Fruit fly (Drosophila melanogaster) whole organism: ENCODE results near the gene Vti1b.

ENCODE experiments used
- CG8478 ChIP-seq: fragments of >200 bp; optimal IDR thresholded peaks from 2 replicates; lab custom pipeline; 2018; ENCODE audit warnings: inconsistent platforms
- Dll ChIP-seq: fragments of >200 bp; optimal IDR thresholded peaks from 2 replicates; lab custom pipeline; 2017
- EcR ChIP-seq, 2 experiments: fragments of >200 bp; optimal IDR thresholded peaks; 2 replicates each; lab custom pipeline; 2017; ENCODE audit warnings: missing biosample characterization in 2 of 2, missing genetic modification characterization in 2 of 2, missing genetic modification reagents in 2 of 2
- psq ChIP-seq: fragments of >200 bp; optimal IDR thresholded peaks from 2 replicates; lab custom pipeline; 2017
- usp ChIP-seq: fragments of >200 bp; optimal IDR thresholded peaks from 2 replicates; lab custom pipeline; 2017; ENCODE audit warnings: missing biosample characterization, missing genetic modification characterization, mixed read lengths

DNA sequence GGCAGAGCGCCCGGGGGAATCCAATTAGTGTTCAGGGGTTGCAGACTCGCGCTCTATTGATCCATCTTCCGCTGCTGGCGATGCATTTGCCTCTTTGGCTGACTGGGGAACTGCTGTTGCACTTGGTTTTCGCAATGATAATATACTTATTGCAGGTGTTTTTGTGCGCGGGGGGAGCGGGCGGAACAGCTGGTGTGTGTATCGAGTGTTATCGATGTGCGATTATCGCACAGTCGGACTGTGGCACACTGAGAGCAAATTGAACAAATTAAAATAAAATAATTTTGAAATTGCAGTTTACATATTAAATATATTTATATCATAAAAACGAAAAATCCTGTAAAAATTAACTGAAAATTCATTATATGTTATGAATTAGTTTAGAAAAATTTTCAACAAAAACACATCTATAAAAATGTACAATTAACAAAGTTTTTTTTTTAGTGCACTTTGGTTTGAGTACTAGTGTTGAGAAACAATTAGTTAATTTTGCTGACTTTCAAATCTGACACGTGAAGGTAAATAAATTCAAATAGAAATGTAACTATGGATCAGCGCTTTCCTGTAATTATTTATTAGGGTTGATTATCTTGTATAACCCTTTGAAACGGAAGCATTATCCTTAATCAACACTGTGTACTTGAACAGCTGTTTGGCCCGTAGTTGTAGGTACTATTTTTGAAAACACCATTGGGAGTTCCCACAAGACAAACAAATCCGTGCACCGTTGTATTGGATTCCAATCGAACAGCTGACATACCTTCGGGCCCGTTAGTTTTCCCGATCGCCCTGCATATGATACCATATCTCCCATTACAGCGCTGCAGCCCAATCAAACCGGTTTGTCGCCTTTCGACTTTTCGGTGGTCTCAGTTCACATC lies 6.0 kb downstream of the Vti1b start, which contains the start of the genes Wdr37 and koko:
- TF ChIP-seq usp (GFP tag; lab: Kevin White, UChicago) (no peak), EcR (GFP tag; optimal IDR thresholded peaks at IDR 0.05; lab: Kevin White, UChicago) (no peak), CG8478 (lab: Kevin White, UChicago) (no peak), Dll (lab: Kevin White, UChicago) (no peak), psq (lab: Kevin White, UChicago) (no peak)
